Worm (Caenorhabditis elegans) whole organism, L2 larva: ENCODE measurements around the gene C03E10.1.

Source experiments
- Y55F3AM.14 ChIP-seq: fragments of 200-800 bp; sonication (Bioruptor generic); optimal IDR thresholded peaks from 2 replicates; lab custom pipeline; 2018; ENCODE audit warnings: mild to moderate bottlenecking, missing genetic modification characterization, missing compliant biosample characterization
- ama-1 ChIP-seq: fragments of 150-350 bp; optimal IDR thresholded peaks from 2 replicates; lab custom pipeline; 2018; ENCODE audit warnings: inconsistent platforms
- ceh-82 ChIP-seq: fragments of 150-350 bp; optimal IDR thresholded peaks from 2 replicates; lab custom pipeline; 2014; ENCODE audit warnings: missing biosample characterization, missing genetic modification characterization
- fos-1 ChIP-seq: fragments of 150-350 bp; optimal IDR thresholded peaks from 2 replicates; lab custom pipeline; 2014; ENCODE audit warnings: missing biosample characterization, missing genetic modification characterization
- lsy-2 ChIP-seq, 2 experiments: fragments of 150-350 bp in 1 of 2; sonication (generic microtip) in 1 of 2; optimal IDR thresholded peaks; 2 replicates each; lab custom pipeline; 2014 to 2017; ENCODE audit warnings: missing biosample characterization in 2 of 2, missing genetic modification characterization in 2 of 2
- nhr-12 ChIP-seq: fragments of 150-350 bp; optimal IDR thresholded peaks from 2 replicates; lab custom pipeline; 2014; ENCODE audit warnings: missing biosample characterization, missing genetic modification characterization
- nhr-77 ChIP-seq: fragments of 150-350 bp; optimal IDR thresholded peaks from 2 replicates; lab custom pipeline; 2014; ENCODE audit warnings: missing biosample characterization, missing genetic modification characterization
- unc-39 ChIP-seq: fragments of 150-350 bp; optimal IDR thresholded peaks from 2 replicates; lab custom pipeline; 2014; ENCODE audit warnings: missing biosample characterization, missing genetic modification characterization

DNA sequence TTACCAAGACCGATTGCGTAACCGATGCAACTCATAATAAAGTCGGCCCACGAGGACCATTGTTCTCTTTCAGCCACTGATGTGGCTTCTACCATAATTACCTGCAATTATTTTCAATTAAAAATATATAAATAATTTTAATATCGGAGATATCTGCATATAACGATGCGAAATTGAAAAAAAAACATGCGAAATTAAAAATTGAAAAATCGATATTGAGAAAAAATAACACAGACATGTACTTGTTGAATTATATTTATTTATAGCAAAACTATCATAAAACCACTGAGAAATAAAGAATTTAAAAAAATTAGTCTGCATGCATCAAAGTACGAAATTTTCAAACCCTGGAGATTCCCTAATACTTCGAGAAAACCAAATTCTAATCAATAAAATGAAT lies 17.4 kb downstream of the C03E10.1 start, which contains the start of gene snf-11:
- TF ChIP-seq ceh-82 (tag; lab: Kevin White, UChicago) (no peak), lsy-2 (tag; optimal IDR thresholded peaks at IDR 0.05; lab: Kevin White, UChicago) (no peak), ama-1 (no peak), unc-39 (tag; lab: Kevin White, UChicago) (no peak), fos-1 (tag; lab: Kevin White, UChicago) (no peak), nhr-12 (tag; lab: Kevin White, UChicago) (no peak), nhr-77 (tag; lab: Kevin White, UChicago) (no peak), Y55F3AM.14 (GFP tag; lab: Kevin White, UChicago) (no peak)
